Fruit fly (Drosophila melanogaster) whole organism, embryonic: ENCODE measurements around the gene CG11178.
A peak's percentile ranks its signal among the peaks of the same experiment; 100 is the strongest.

Experiments
- Adf1 ChIP-seq: fragments of 200-800 bp; sonication (Bioruptor generic); IDR thresholded peaks from 2 replicates; pipeline ENCODE4 v1.3.6; 2022; ENCODE audit warnings: missing biosample characterization, missing genetic modification characterization
- Antp ChIP-seq: fragments of 200-800 bp; sonication (Bioruptor generic); optimal IDR thresholded peaks from 3 replicates; lab custom pipeline; 2016; ENCODE audit warnings: missing biosample characterization, missing genetic modification characterization
- Atf6 ChIP-seq: fragments of 200-800 bp; sonication (Bioruptor generic); IDR thresholded peaks from 2 replicates; pipeline ENCODE4 v1.3.6; 2022; ENCODE audit warnings: missing biosample characterization, missing genetic modification characterization
- Awh ChIP-seq: fragments of 200-800 bp; sonication (Bioruptor generic); IDR thresholded peaks from 2 replicates; pipeline ENCODE4, ENCODE4 v1.3.6; 2022; ENCODE audit warnings: missing biosample characterization, missing genetic modification characterization
- CG10209 ChIP-seq: fragments of 200-800 bp; sonication (Bioruptor generic); optimal IDR thresholded peaks from 3 replicates; lab custom pipeline; 2017; ENCODE audit warnings: missing biosample characterization, mild to moderate bottlenecking, missing genetic modification characterization, missing genetic modification reagents
- CG10543 ChIP-seq: fragments of 200-800 bp; sonication (Bioruptor generic); optimal IDR thresholded peaks from 3 replicates; lab custom pipeline; 2017; ENCODE audit warnings: missing biosample characterization, mild to moderate bottlenecking, missing genetic modification characterization, moderate library complexity
- CG10654 ChIP-seq: fragments of 200-800 bp; sonication (Bioruptor generic); optimal IDR thresholded peaks from 2 replicates; lab custom pipeline; 2016; ENCODE audit warnings: missing biosample characterization, missing genetic modification characterization
- CG12219 ChIP-seq: fragments of 200-800 bp; sonication (Bioruptor generic); optimal IDR thresholded peaks from 3 replicates; lab custom pipeline; 2018; ENCODE audit warnings: missing biosample characterization, mild to moderate bottlenecking, missing genetic modification characterization
- CG13287 ChIP-seq: fragments of 200-800 bp; sonication (Bioruptor generic); IDR thresholded peaks from 2 replicates; pipeline ENCODE4 v1.3.6; 2022; ENCODE audit warnings: missing biosample characterization, missing genetic modification characterization; ENCODE audit not compliant: partially characterized antibody
- CG15269 ChIP-seq: fragments of 200-800 bp; sonication (Bioruptor generic); optimal IDR thresholded peaks from 2 replicates; lab custom pipeline; 2018; ENCODE audit warnings: missing biosample characterization, mild to moderate bottlenecking, missing genetic modification characterization, moderate library complexity
- CG1529 ChIP-seq: fragments of 200-800 bp; sonication (Bioruptor generic); optimal IDR thresholded peaks from 3 replicates; lab custom pipeline; 2018; ENCODE audit warnings: missing biosample characterization, missing genetic modification characterization
- CG17328 ChIP-seq: fragments of 200-800 bp; sonication (Bioruptor generic); IDR thresholded peaks from 2 replicates; pipeline ENCODE4 v1.3.6; 2022; ENCODE audit warnings: missing biosample characterization, missing genetic modification characterization
- CG17385 ChIP-seq: fragments of 200-800 bp; sonication (Bioruptor generic); optimal IDR thresholded peaks from 3 replicates; lab custom pipeline; 2018; ENCODE audit warnings: missing biosample characterization, mild to moderate bottlenecking, missing genetic modification characterization
- CG32772 ChIP-seq: fragments of 200-800 bp; sonication (Bioruptor generic); IDR thresholded peaks from 2 replicates; pipeline ENCODE4 v1.3.6; 2022; ENCODE audit warnings: missing biosample characterization, missing genetic modification characterization
- CG3281 ChIP-seq: fragments of 200-800 bp; sonication (Bioruptor generic); optimal IDR thresholded peaks from 3 replicates; lab custom pipeline; 2017; ENCODE audit warnings: missing biosample characterization, mild to moderate bottlenecking, missing genetic modification characterization
- CG34376 ChIP-seq: fragments of 200-800 bp; sonication (Bioruptor generic); optimal IDR thresholded peaks from 2 replicates; lab custom pipeline; 2018; ENCODE audit warnings: missing biosample characterization, mild to moderate bottlenecking, missing genetic modification characterization
- CG3995 ChIP-seq: fragments of 200-800 bp; sonication (Bioruptor generic); optimal IDR thresholded peaks from 3 replicates; lab custom pipeline; 2016; ENCODE audit warnings: missing biosample characterization, missing genetic modification characterization
- CG4707 ChIP-seq: fragments of 200-800 bp; sonication (Bioruptor generic); optimal IDR thresholded peaks from 2 replicates; lab custom pipeline; 2018; ENCODE audit warnings: missing biosample characterization, mild to moderate bottlenecking, missing genetic modification characterization, moderate library complexity
- CG6813 ChIP-seq: fragments of 200-800 bp; sonication (Bioruptor generic); optimal IDR thresholded peaks from 2 replicates; lab custom pipeline; 2017; ENCODE audit warnings: missing biosample characterization, missing genetic modification characterization, mild to moderate bottlenecking, moderate library complexity, missing genetic modification reagents
- CG7271 ChIP-seq: fragments of 200-800 bp; sonication (Bioruptor generic); optimal IDR thresholded peaks from 2 replicates; lab custom pipeline; 2018; ENCODE audit warnings: missing biosample characterization, mild to moderate bottlenecking, missing genetic modification characterization, moderate library complexity
- CG8944 ChIP-seq: fragments of 200-800 bp; sonication (Bioruptor generic); optimal IDR thresholded peaks from 3 replicates; lab custom pipeline; 2016; ENCODE audit warnings: missing biosample characterization, missing genetic modification characterization
- CHES-1-like ChIP-seq: fragments of 200-800 bp; sonication (Bioruptor generic); optimal IDR thresholded peaks from 2 replicates; lab custom pipeline; 2016; ENCODE audit warnings: missing biosample characterization, missing genetic modification characterization
- Dfd ChIP-seq, 2 experiments: fragments of >200 bp; optimal IDR thresholded peaks; 2 replicates each; lab custom pipeline; 2017; ENCODE audit warnings: missing biosample characterization in 2 of 2, missing genetic modification characterization in 2 of 2
- Dll ChIP-seq: fragments of 200-800 bp; sonication (Bioruptor generic); IDR thresholded peaks from 4 replicates; pipeline ENCODE4 v1.3.6; 2022; ENCODE audit warnings: missing biosample characterization, missing genetic modification characterization; ENCODE audit not compliant: partially characterized antibody
- HLH54F ChIP-seq: fragments of 200-800 bp; sonication (Bioruptor generic); optimal IDR thresholded peaks from 3 replicates; lab custom pipeline; 2016; ENCODE audit warnings: missing biosample characterization, missing genetic modification characterization
- HmgZ ChIP-seq: fragments of 200-800 bp; sonication (Bioruptor generic); optimal IDR thresholded peaks from 2 replicates; lab custom pipeline; 2018; ENCODE audit warnings: missing biosample characterization, mild to moderate bottlenecking, missing genetic modification characterization
- Hmx ChIP-seq: fragments of 200-800 bp; sonication (Bioruptor generic); optimal IDR thresholded peaks from 2 replicates; lab custom pipeline; 2016; ENCODE audit warnings: missing biosample characterization, missing genetic modification characterization
- MTF-1 ChIP-seq: fragments of 200-800 bp; sonication (Bioruptor generic); optimal IDR thresholded peaks from 2 replicates; lab custom pipeline; 2018; ENCODE audit warnings: missing biosample characterization, mild to moderate bottlenecking, missing genetic modification characterization, borderline replicate concordance
- Oaz ChIP-seq: fragments of 200-800 bp; sonication (Bioruptor generic); IDR thresholded peaks from 2 replicates; pipeline ENCODE4 v1.3.6; 2022; ENCODE audit warnings: missing biosample characterization, missing genetic modification characterization
- Sin3A ChIP-seq: fragments of >200 bp; optimal IDR thresholded peaks from 2 replicates; lab custom pipeline; 2018
- Sry-δ ChIP-seq: fragments of 200-800 bp; sonication (Bioruptor generic); optimal IDR thresholded peaks from 2 replicates; lab custom pipeline; 2016; ENCODE audit warnings: missing biosample characterization, missing genetic modification characterization
- ap ChIP-seq: fragments of 200-800 bp; sonication (Bioruptor generic); IDR thresholded peaks from 2 replicates; pipeline ENCODE4 v1.3.6; 2022; ENCODE audit warnings: missing biosample characterization, missing genetic modification characterization
- bbx ChIP-seq: fragments of 200-800 bp; sonication (Bioruptor generic); IDR thresholded peaks from 2 replicates; pipeline ENCODE4 v1.3.6; 2022; ENCODE audit warnings: missing biosample characterization, missing genetic modification characterization; ENCODE audit not compliant: partially characterized antibody
- cas ChIP-seq: fragments of 200-800 bp; sonication (Bioruptor generic); IDR thresholded peaks from 2 replicates; pipeline ENCODE4 v1.3.6; 2022; ENCODE audit warnings: missing biosample characterization, missing genetic modification characterization
- eyg ChIP-seq: fragments of 200-800 bp; sonication (Bioruptor generic); optimal IDR thresholded peaks from 3 replicates; lab custom pipeline; 2016; ENCODE audit warnings: missing biosample characterization, missing genetic modification characterization
- gro ChIP-seq: fragments of 200-800 bp; sonication (Bioruptor generic); optimal IDR thresholded peaks from 2 replicates; lab custom pipeline; 2016; ENCODE audit warnings: missing biosample characterization, missing genetic modification characterization
- gsb-n ChIP-seq: fragments of 200-800 bp; sonication (Bioruptor generic); optimal IDR thresholded peaks from 3 replicates; lab custom pipeline; 2018; ENCODE audit warnings: missing biosample characterization, mild to moderate bottlenecking, missing genetic modification characterization
- mirr ChIP-seq: fragments of 200-800 bp; sonication (Bioruptor generic); optimal IDR thresholded peaks from 3 replicates; lab custom pipeline; 2018; ENCODE audit warnings: missing biosample characterization, mild to moderate bottlenecking, missing genetic modification characterization
- nom ChIP-seq: fragments of 200-800 bp; sonication (Bioruptor generic); optimal IDR thresholded peaks from 2 replicates; lab custom pipeline; 2017; ENCODE audit warnings: missing biosample characterization, missing genetic modification characterization, mild to moderate bottlenecking, moderate library complexity, missing genetic modification reagents
- oc ChIP-seq: fragments of 200-800 bp; sonication (Bioruptor generic); optimal IDR thresholded peaks from 2 replicates; lab custom pipeline; 2018; ENCODE audit warnings: missing biosample characterization, mild to moderate bottlenecking, missing genetic modification characterization, moderate library complexity
- pita ChIP-seq: fragments of 200-800 bp; sonication (Bioruptor generic); optimal IDR thresholded peaks from 2 replicates; lab custom pipeline; 2017; ENCODE audit warnings: missing biosample characterization, mild to moderate bottlenecking, missing genetic modification characterization
- pnt ChIP-seq: fragments of 200-800 bp; sonication (Bioruptor generic); optimal IDR thresholded peaks from 3 replicates; lab custom pipeline; 2016; ENCODE audit warnings: missing biosample characterization, missing genetic modification characterization
- pros ChIP-seq: fragments of 200-800 bp; sonication (Bioruptor generic); optimal IDR thresholded peaks from 3 replicates; lab custom pipeline; 2019; ENCODE audit warnings: missing biosample characterization, mild to moderate bottlenecking, missing genetic modification characterization, moderate library complexity
- pzg ChIP-seq: fragments of 200-800 bp; sonication (Bioruptor generic); optimal IDR thresholded peaks from 3 replicates; lab custom pipeline; 2018; ENCODE audit warnings: missing biosample characterization, mild to moderate bottlenecking, missing genetic modification characterization, moderate library complexity
- sens ChIP-seq: fragments of 200-800 bp; sonication (Bioruptor generic); peaks from one replicate; lab custom pipeline; 2016; ENCODE audit warnings: missing biosample characterization, missing genetic modification characterization
- shn ChIP-seq: fragments of 200-800 bp; sonication (Bioruptor generic); optimal IDR thresholded peaks from 3 replicates; lab custom pipeline; 2016; ENCODE audit warnings: missing biosample characterization, missing genetic modification characterization
- slbo ChIP-seq: fragments of 200-800 bp; sonication (Bioruptor generic); IDR thresholded peaks from 2 replicates; pipeline ENCODE4 v1.3.6; 2022; ENCODE audit warnings: missing biosample characterization, missing genetic modification characterization
- sug ChIP-seq: fragments of 200-800 bp; optimal IDR thresholded peaks from 2 replicates; lab custom pipeline; 2019; ENCODE audit warnings: missing biosample characterization, mild to moderate bottlenecking, missing genetic modification characterization, moderate library complexity
- trem ChIP-seq: fragments of 200-800 bp; optimal IDR thresholded peaks from 3 replicates; lab custom pipeline; 2019; ENCODE audit warnings: missing biosample characterization, mild to moderate bottlenecking, missing genetic modification characterization, moderate library complexity
- unpg ChIP-seq: fragments of 200-800 bp; sonication (Bioruptor generic); optimal IDR thresholded peaks from 3 replicates; lab custom pipeline; 2018; ENCODE audit warnings: missing biosample characterization, mild to moderate bottlenecking, missing genetic modification characterization, moderate library complexity

Gene CG11178

dm6 chrX:13641891-13642617 is 36.6 kb downstream of the CG11178 start (continued):
- TF ChIP-seq CG32772 (GFP tag; lab: Robert Waterston, UW) (no peak), CG3995 (GFP tag; lab: Kevin White, UChicago) (peak; percentile 86), CG17328 (GFP tag; lab: Robert Waterston, UW) (0 out of 2 replicates have a peak, but pooled peaks have one; percentile 16), pita (GFP tag; lab: Kevin White, UChicago) (peak; percentile 34), CHES-1-like (GFP tag; lab: Kevin White, UChicago) (peak; percentile 4), nom (GFP tag; lab: Kevin White, UChicago) (peak; percentile 50), oc (tag; lab: Kevin White, UChicago) (no peak), CG10654 (GFP tag; lab: Kevin White, UChicago) (no peak), Hmx (no peak), CG1529 (GFP tag; lab: Kevin White, UChicago) (no peak), Oaz (GFP tag; lab: Robert Waterston, UW) (no peak), CG15269 (tag; lab: Kevin White, UChicago) (no peak), CG7271 (no peak), unpg (GFP tag; lab: Kevin White, UChicago) (peak; percentile 0), gro (GFP tag; lab: Kevin White, UChicago) (peak; percentile 52), trem (tag; lab: Kevin White, UChicago) (no peak), slbo (GFP tag; lab: Robert Waterston, UW) (no peak), bbx (GFP tag; lab: Robert Waterston, UW) (peak; percentile 28; the same call in 1 of the 2 replicates), sug (tag; lab: Kevin White, UChicago) (peak; percentile 38), pnt (GFP tag; lab: Kevin White, UChicago) (no peak), cas (no peak), mirr (GFP tag; lab: Kevin White, UChicago) (peak; percentile 6), CG4707 (GFP tag; lab: Kevin White, UChicago) (no peak), ap (GFP tag; lab: Robert Waterston, UW) (no peak), HLH54F (GFP tag; lab: Kevin White, UChicago) (no peak), Dll (peak; percentile 36; the same call in 2 of the 4 replicates), MTF-1 (GFP tag; lab: Kevin White, UChicago) (peak; percentile 35), HmgZ (peak; percentile 17), shn (GFP tag; lab: Kevin White, UChicago) (no peak), Awh (GFP tag; lab: Robert Waterston, UW) (no peak), Sry-δ (GFP tag; lab: Kevin White, UChicago) (no peak), Antp (GFP tag; lab: Kevin White, UChicago) (no peak), Adf1 (GFP tag; lab: Robert Waterston, UW) (peak; percentile 61; the same call in 1 of the 2 replicates), CG6813 (GFP tag; lab: Kevin White, UChicago) (no peak), pzg (GFP tag; lab: Kevin White, UChicago) (no peak), CG17385 (peak; percentile 76), Atf6 (GFP tag; lab: Robert Waterston, UW) (no peak), Sin3A (no peak), CG3281 (GFP tag; lab: Kevin White, UChicago) (peak; percentile 31), sens (GFP tag; lab: Kevin White, UChicago) (peak; percentile 56), CG13287 (GFP tag; lab: Robert Waterston, UW) (peak; percentile 28; the same call in 1 of the 2 replicates), CG34376 (GFP tag; lab: Kevin White, UChicago) (peak; percentile 50), CG8944 (no peak), gsb-n (tag; lab: Kevin White, UChicago) (no peak), CG10209 (GFP tag; lab: Kevin White, UChicago) (no peak), CG10543 (GFP tag; lab: Kevin White, UChicago) (peak; percentile 53), Dfd (GFP tag; optimal IDR thresholded peaks at IDR 0.05; lab: Kevin White, UChicago) (no peak), pros (GFP tag; lab: Kevin White, UChicago) (peak; percentile 57), CG12219 (GFP tag; lab: Kevin White, UChicago) (no peak), eyg (GFP tag; lab: Kevin White, UChicago) (no peak)
